Worm (Caenorhabditis elegans): ENCODE results near the gene F49F1.11.

ce11 chrIV:4164392-4164791 lies 23.2 kb upstream of the F49F1.11 start, which contains the start of gene scrm-8:
- no peak for TF ChIP-seq T22C8.4 (GFP tag; IDR thresholded peaks at IDR 0.05)
- no peak for TF ChIP-seq cog-1 (tag; optimal IDR thresholded peaks at IDR 0.05)
- TF ChIP-seq ztf-23 (GFP tag; IDR thresholded peaks at IDR 0.05): no peak
- no peak for TF ChIP-seq med-1 (GFP tag; optimal IDR thresholded peaks at IDR 0.05; ENCODE audit: insufficient read depth)
- TF ChIP-seq ref-1 (GFP tag; conservative IDR thresholded peaks at IDR 0.05): no peak
- TF ChIP-seq klf-2 (GFP tag; conservative IDR thresholded peaks at IDR 0.05): no peak
- TF ChIP-seq tab-1 (GFP tag; IDR thresholded peaks at IDR 0.05): no peak
- TF ChIP-seq flt-1 (GFP tag; IDR thresholded peaks at IDR 0.05): no peak
- TF ChIP-seq ztf-29 (GFP tag; IDR thresholded peaks at IDR 0.05): no peak

All from whole organism, midembryonic.